Fruit fly (Drosophila melanogaster) Kc167 (cell line): ENCODE data around the gene SrpRalpha.

ENCODE experiments used
- Myc ChIP-seq: fragments of >200 bp; optimal IDR thresholded peaks from 2 replicates; lab custom pipeline; 2017; ENCODE audit warnings: missing external identifiers
- Sin3A ChIP-seq: fragments of >200 bp; optimal IDR thresholded peaks from 2 replicates; lab custom pipeline; 2018; ENCODE audit warnings: missing external identifiers
- h ChIP-seq: fragments of >200 bp; optimal IDR thresholded peaks from 3 replicates; lab custom pipeline; 2018; ENCODE audit warnings: missing external identifiers
- insv ChIP-seq: fragments of >200 bp; optimal IDR thresholded peaks from 3 replicates; lab custom pipeline; 2018; ENCODE audit warnings: missing external identifiers
- psq ChIP-seq: fragments of >200 bp; optimal IDR thresholded peaks from 2 replicates; lab custom pipeline; 2017; ENCODE audit warnings: missing external identifiers
- ttk ChIP-seq: sonication (Bioruptor generic); optimal IDR thresholded peaks from 2 replicates; lab custom pipeline; 2017; ENCODE audit warnings: missing external identifiers

Gene SrpRalpha

dm6 chrX:11128828-11129227, at the start of gene SrpRalpha:
SrpRalpha (minus strand) TSS chrX:11129087.
- TF ChIP-seq insv: no peak
- no peak for TF ChIP-seq psq (lab: Kevin White, UChicago)
- TF ChIP-seq Myc (lab: Kevin White, UChicago): no peak

DNA sequence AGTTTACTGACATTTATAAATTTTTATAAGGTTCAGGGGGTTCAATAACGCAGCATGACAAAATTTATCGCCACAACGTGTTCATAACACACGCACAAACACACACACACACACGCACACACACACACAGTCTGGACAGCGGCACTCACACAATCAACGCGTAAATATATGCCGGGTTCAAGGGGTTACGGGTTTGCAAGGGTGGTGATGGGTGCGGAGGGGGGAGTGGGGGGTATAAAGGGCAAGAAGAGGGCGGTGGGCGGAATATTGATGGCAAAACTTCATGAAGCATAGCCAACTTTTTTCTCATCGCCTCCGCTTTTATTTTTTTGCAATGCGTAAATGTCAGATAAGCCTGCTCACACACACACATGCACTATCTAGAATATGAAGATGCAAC, 47.2 kb upstream of the SrpRalpha start:
- TF ChIP-seq h (lab: Kevin White, UChicago) (no peak), psq (lab: Kevin White, UChicago) (no peak)

- TF ChIP-seq Sin3A (lab: Kevin White, UChicago) (no peak), insv (no peak), Myc (lab: Kevin White, UChicago) (no peak), h (lab: Kevin White, UChicago) (no peak), ttk (lab: Kevin White, UChicago) (no peak), psq (lab: Kevin White, UChicago) (no peak)
Observed at dm6 chrX:11170578-11170977, 41.7 kb upstream of the SrpRalpha start, which contains the start of gene CG1394. CG1394 (minus strand) TSS chrX:11170678.

DNA sequence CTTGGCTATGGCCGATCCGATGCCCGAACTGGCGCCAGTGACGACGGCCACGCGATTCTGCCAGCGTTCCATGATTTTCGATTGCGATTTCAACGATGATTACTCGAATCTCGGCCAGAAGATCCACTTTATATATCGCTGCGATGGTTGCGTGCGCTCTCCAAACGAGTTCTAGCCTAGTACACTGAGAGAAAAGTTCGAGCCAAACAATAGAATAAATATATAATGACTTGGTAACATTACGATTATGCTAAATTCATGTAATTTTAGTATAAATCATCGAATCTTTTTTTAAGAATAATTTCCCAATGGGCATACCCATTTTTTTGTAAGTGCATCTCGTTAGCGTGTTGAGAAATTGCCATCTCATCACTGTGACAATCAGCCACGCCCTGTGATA, 40.1 kb upstream of the SrpRalpha start, which contains the start of gene Antdh:
Gene Antdh, minus strand, starts transcription at position 101 of the 400 bp plus-strand sequence.
- TF ChIP-seq ttk (lab: Kevin White, UChicago): no peak
- TF ChIP-seq Sin3A (lab: Kevin White, UChicago): no peak
- no peak for TF ChIP-seq psq (lab: Kevin White, UChicago)

DNA sequence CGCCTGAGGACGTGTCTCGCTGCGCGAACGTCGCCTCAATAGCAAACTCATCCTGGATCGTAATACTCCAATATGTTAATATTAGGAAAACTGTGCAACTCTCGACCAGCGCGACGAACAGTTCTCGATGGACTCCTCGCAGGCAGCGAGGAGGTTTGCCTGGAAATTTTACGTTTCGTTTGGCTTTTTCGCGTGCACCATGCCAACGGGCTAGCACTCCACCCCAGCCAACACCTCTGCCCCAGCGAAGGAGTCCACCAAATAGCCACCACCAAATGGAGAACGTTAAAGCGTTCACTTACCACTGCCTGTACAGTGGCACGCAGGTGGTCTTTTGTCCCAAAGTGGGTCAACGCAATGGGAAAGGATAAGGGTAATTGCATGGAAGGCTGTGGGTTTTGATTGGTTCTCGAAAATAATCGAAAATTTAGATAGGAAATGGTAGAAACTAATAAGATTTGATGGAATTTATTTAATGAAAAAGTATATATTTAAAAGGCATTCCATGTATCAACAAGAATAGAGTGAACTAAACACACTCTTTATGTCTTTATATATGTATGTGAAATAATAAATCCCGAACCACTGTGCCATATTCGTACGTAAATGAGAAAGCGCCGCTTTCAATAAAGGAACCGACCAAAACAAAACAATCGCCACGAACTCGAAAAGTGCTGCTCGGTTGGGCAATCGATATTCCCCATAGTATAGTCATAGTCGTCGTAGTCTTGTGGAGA, 31.0 kb upstream of the SrpRalpha start, which contains the start of gene CG32668:
Gene CG32668, minus strand, starts transcription at position 51 of the 737 bp plus-strand sequence.
- no peak for TF ChIP-seq Myc (lab: Kevin White, UChicago)
- TF ChIP-seq psq (lab: Kevin White, UChicago): no peak

DNA sequence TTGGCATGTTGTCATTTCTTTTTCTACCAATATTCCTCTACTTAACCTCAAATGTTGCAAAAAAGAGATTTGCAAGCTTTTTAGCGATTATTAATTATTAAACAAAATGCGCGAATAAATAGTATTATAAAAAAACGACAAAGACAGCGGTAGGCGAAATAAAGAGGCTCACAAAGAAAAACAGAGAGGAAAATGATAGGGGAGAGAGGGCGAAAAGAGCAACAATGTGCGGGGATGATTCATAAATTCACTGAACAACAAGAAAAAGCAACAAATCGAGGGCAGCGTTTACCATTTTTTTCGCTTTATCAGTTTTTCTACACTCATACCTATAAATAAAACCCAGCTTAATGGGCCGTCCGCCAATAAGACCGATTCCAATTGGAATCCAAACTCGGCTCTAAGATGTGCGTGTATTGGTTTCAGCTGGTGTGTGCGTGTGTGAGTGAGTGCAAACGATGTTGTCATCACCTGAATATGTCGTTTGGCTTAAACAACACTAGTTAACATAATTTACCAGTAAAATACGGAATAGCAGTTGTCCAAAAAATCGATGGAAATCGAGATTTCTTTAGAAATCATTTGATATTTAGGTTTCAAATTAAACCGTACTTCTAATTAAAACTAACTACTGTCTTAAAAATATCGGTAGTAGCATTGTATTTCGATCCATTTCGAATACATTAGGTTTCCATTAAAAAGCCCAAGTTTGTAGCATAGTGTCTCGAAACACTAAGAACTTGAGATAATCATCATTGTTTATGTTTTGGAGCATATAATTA, 27.1 kb upstream of the SrpRalpha start:
- no peak for TF ChIP-seq ttk (lab: Kevin White, UChicago)
- TF ChIP-seq h (lab: Kevin White, UChicago): no peak
- TF ChIP-seq Myc (lab: Kevin White, UChicago): no peak
- no peak for TF ChIP-seq insv
- TF ChIP-seq psq (lab: Kevin White, UChicago): no peak
- no peak for TF ChIP-seq Sin3A (lab: Kevin White, UChicago)

DNA sequence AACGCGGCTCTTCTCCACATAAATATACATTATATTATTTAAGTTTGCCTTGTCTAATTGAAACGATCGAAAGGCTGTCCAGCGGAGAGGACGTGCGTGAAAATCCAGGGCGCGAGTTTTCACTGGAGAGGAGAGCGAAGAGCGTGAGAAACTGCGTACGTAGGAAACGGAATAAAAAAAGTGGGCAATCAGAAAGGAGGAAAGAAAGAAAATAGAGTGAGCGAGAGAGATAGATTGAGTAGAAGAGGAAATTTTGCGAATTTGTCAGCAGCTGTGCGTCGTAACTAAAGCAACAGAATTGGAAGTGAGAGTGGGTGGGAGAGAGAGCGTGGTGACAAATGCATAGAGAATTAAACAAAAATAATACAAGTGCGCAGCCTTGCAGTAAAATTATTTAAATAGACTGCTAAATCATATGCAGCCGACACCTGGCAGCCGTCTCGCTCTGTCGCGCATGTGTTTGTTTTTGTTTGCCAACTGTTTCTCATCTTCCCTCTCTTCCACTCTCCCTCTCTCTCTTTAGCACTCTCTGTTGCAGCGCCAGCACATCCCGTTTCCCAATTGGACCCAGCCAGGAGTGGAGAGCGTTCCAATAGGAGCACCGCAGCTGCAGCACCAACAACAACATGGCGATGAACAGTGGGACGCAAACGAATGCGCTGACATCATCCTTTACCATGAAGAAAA, 25.8 kb upstream of the SrpRalpha start:
- TF ChIP-seq insv: no peak
- TF ChIP-seq h (lab: Kevin White, UChicago): no peak
- no peak for TF ChIP-seq psq (lab: Kevin White, UChicago)
- no peak for TF ChIP-seq ttk (lab: Kevin White, UChicago)
- no peak for TF ChIP-seq Sin3A (lab: Kevin White, UChicago)
- no peak for TF ChIP-seq Myc (lab: Kevin White, UChicago)

dm6 chrX:11153826-11154510, 25.1 kb upstream of the SrpRalpha start, which contains the start of the genes rtv and Dlic:
rtv (minus strand) TSS chrX:11153990.
Dlic (plus strand) TSS chrX:11154421.
- TF ChIP-seq Myc (lab: Kevin White, UChicago) (no peak), h (lab: Kevin White, UChicago) (no peak), insv (no peak), psq (lab: Kevin White, UChicago) (peak; percentile 96), Sin3A (lab: Kevin White, UChicago) (no peak)

DNA sequence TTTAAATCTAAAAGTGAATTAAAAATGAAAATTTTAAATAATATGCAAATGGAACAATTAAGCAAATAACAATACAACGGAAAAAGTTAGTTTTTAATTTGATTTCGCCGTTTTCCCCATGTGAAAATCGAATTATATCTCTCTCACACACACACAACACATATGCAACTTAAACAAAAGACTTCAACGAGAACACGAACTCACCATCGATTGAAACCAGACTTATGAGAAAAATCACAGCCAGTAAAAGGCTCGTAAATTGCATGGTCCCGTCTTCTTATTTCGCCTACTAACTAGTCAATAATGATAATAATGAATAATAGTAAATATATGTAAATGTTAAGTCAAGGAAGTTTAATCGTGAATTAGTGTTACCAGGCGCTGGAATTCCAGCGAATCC, 24.5 kb upstream of the SrpRalpha start:
- TF ChIP-seq ttk (lab: Kevin White, UChicago) (no peak), psq (lab: Kevin White, UChicago) (no peak), Myc (lab: Kevin White, UChicago) (no peak), Sin3A (lab: Kevin White, UChicago) (no peak), insv (no peak), h (lab: Kevin White, UChicago) (no peak)

- TF ChIP-seq Sin3A (lab: Kevin White, UChicago) (no peak), psq (lab: Kevin White, UChicago) (no peak), h (lab: Kevin White, UChicago) (no peak), insv (no peak), Myc (lab: Kevin White, UChicago) (no peak), ttk (lab: Kevin White, UChicago) (no peak)
Observed at dm6 chrX:11149201-11149600, 20.3 kb upstream of the SrpRalpha start, which contains the start of gene Lint-1. Lint-1 (plus strand) TSS chrX:11149323.

dm6 chrX:11148272-11148835, 19.5 kb upstream of the SrpRalpha start, which contains the start of gene Ran:
Ran (minus strand) TSS chrX:11148716.
- no peak for TF ChIP-seq h (lab: Kevin White, UChicago)
- no peak for TF ChIP-seq ttk (lab: Kevin White, UChicago)
- no peak for TF ChIP-seq insv
- TF ChIP-seq Myc (lab: Kevin White, UChicago): no peak
- no peak for TF ChIP-seq psq (lab: Kevin White, UChicago)
- TF ChIP-seq Sin3A (lab: Kevin White, UChicago): no peak
